Worm (Caenorhabditis elegans) whole organism, L4 larva: ENCODE measurements around the gene F53A9.1.

Experiments used
- D1046.2 ChIP-seq: fragments of 200-800 bp; sonication (Bioruptor generic); IDR thresholded peaks from 2 replicates; pipeline ENCODE4 v1.3.6; 2022; ENCODE audit warnings: missing genetic modification characterization, missing compliant biosample characterization
- F37D6.2 ChIP-seq: sonication (generic microtip); optimal IDR thresholded peaks from 2 replicates; lab custom pipeline; 2016; ENCODE audit warnings: mild to moderate bottlenecking, missing genetic modification characterization, missing compliant biosample characterization
- F49E8.2 ChIP-seq: sonication (generic microtip); optimal IDR thresholded peaks from 2 replicates; lab custom pipeline; 2016; ENCODE audit warnings: missing compliant biosample characterization, mild to moderate bottlenecking, missing genetic modification characterization, borderline replicate concordance
- T26A8.4 ChIP-seq: fragments of 200-800 bp; sonication (Bioruptor generic); IDR thresholded peaks from 2 replicates; pipeline ENCODE4 v1.3.6; 2022; ENCODE audit warnings: missing genetic modification characterization, missing compliant biosample characterization
- Y48G9A.11 ChIP-seq: fragments of 200-800 bp; sonication (Bioruptor generic); IDR thresholded peaks from 2 replicates; pipeline ENCODE4 v1.3.6; 2022; ENCODE audit warnings: missing genetic modification reagents, missing genetic modification characterization, missing compliant biosample characterization
- ZK546.5 ChIP-seq, 2 experiments: sonication (generic microtip); optimal IDR thresholded peaks; 2 replicates each; lab custom pipeline; 2017; ENCODE audit warnings: missing biosample characterization in 2 of 2, missing genetic modification characterization in 2 of 2
- arid-1 ChIP-seq: fragments of 200-800 bp; sonication (Bioruptor generic); conservative IDR thresholded peaks from 2 replicates; pipeline ENCODE4 v1.3.6; 2022; ENCODE audit warnings: missing genetic modification reagents, missing genetic modification characterization, missing compliant biosample characterization
- ceh-20 ChIP-seq: fragments of 200-800 bp; sonication (Bioruptor generic); IDR thresholded peaks from 2 replicates; pipeline ENCODE4 v1.3.6; 2022; ENCODE audit warnings: missing genetic modification reagents, missing genetic modification characterization, missing compliant biosample characterization
- ceh-82 ChIP-seq: sonication (generic microtip); optimal IDR thresholded peaks from 2 replicates; lab custom pipeline; 2017; ENCODE audit warnings: missing biosample characterization, missing genetic modification characterization
- cey-2 ChIP-seq: sonication (generic microtip); optimal IDR thresholded peaks from 3 replicates; lab custom pipeline; 2017; ENCODE audit warnings: missing genetic modification characterization, mild to moderate bottlenecking, missing compliant biosample characterization, antibody characterized with exemption, borderline replicate concordance; ENCODE audit not compliant: insufficient read depth
- daf-12 ChIP-seq: fragments of 150-350 bp; optimal IDR thresholded peaks from 2 replicates; lab custom pipeline; 2014; ENCODE audit warnings: missing biosample characterization, missing genetic modification reagents, missing genetic modification characterization
- daf-16 ChIP-seq, 3 experiments: sonication (generic microtip); optimal IDR thresholded peaks; 2 replicates each; lab custom pipeline; 2016 to 2017; ENCODE audit warnings: missing genetic modification characterization in 3 of 3, missing genetic modification reagents in 3 of 3, mild to moderate bottlenecking in 2 of 3, missing compliant biosample characterization in 2 of 3, missing biosample characterization in 1 of 3, moderate library complexity in 1 of 3
- daf-19 ChIP-seq: fragments of 200-800 bp; sonication (Bioruptor generic); conservative IDR thresholded peaks from 2 replicates; pipeline ENCODE4 v1.3.6; 2022; ENCODE audit warnings: missing genetic modification characterization, missing compliant biosample characterization
- dmd-6 ChIP-seq: fragments of 200-800 bp; sonication (Bioruptor generic); IDR thresholded peaks from 2 replicates; pipeline ENCODE4 v1.3.6; 2022; ENCODE audit warnings: missing genetic modification reagents, missing genetic modification characterization, missing compliant biosample characterization
- dpl-1 ChIP-seq: fragments of 150-350 bp; optimal IDR thresholded peaks from 2 replicates; lab custom pipeline; 2014; ENCODE audit warnings: missing biosample characterization, missing genetic modification reagents, missing genetic modification characterization
- dve-1 ChIP-seq: sonication (generic microtip); optimal IDR thresholded peaks from 2 replicates; lab custom pipeline; 2017; ENCODE audit warnings: antibody characterized with exemption, mild to moderate bottlenecking, missing genetic modification characterization, missing compliant biosample characterization; ENCODE audit not compliant: insufficient read depth
- hlh-11 ChIP-seq: fragments of 200-800 bp; sonication (Bioruptor generic); optimal IDR thresholded peaks from 2 replicates; lab custom pipeline; 2018; ENCODE audit warnings: mild to moderate bottlenecking, missing genetic modification characterization, missing compliant biosample characterization
- hlh-30 ChIP-seq: sonication (generic microtip); optimal IDR thresholded peaks from 2 replicates; lab custom pipeline; 2017; ENCODE audit warnings: antibody characterized with exemption, mild to moderate bottlenecking, missing genetic modification characterization, missing compliant biosample characterization; ENCODE audit not compliant: insufficient read depth
- hmg-1.1 ChIP-seq: fragments of 200-800 bp; sonication (Bioruptor generic); IDR thresholded peaks from 2 replicates; pipeline ENCODE4 v1.3.6; 2022; ENCODE audit warnings: missing genetic modification reagents, missing genetic modification characterization, missing compliant biosample characterization
- lin-15B ChIP-seq: fragments of 150-350 bp; sonication (generic microtip); optimal IDR thresholded peaks from 3 replicates; lab custom pipeline; 2014; ENCODE audit warnings: missing biosample characterization, missing genetic modification characterization
- lin-29 ChIP-seq: fragments of 200-800 bp; sonication (Bioruptor generic); IDR thresholded peaks from 2 replicates; pipeline ENCODE4 v1.3.6; 2022; ENCODE audit warnings: missing genetic modification reagents, missing genetic modification characterization, missing compliant biosample characterization
- lin-39 ChIP-seq: fragments of 150-350 bp; optimal IDR thresholded peaks from 2 replicates; lab custom pipeline; 2014; ENCODE audit warnings: missing biosample characterization, missing genetic modification reagents, missing genetic modification characterization
- lsy-2 ChIP-seq, 2 experiments: fragments of 150-350 bp in 1 of 2; sonication (generic microtip) in 1 of 2; optimal IDR thresholded peaks; 2 replicates each; lab custom pipeline; 2014 to 2017; ENCODE audit warnings: missing biosample characterization in 2 of 2, missing genetic modification characterization in 2 of 2
- mdl-1 ChIP-seq, 2 experiments: fragments of 150-350 bp in 1 of 2; sonication (generic microtip) in 1 of 2; optimal IDR thresholded peaks; 2 replicates each; lab custom pipeline; 2014 to 2017; ENCODE audit warnings: missing biosample characterization in 2 of 2, missing genetic modification characterization in 2 of 2
- mep-1 ChIP-seq: fragments of 150-350 bp; sonication (generic microtip); optimal IDR thresholded peaks from 3 replicates; lab custom pipeline; 2014; ENCODE audit warnings: missing biosample characterization, missing genetic modification characterization
- mes-2 ChIP-seq: sonication (generic microtip); optimal IDR thresholded peaks from 2 replicates; lab custom pipeline; 2016; ENCODE audit warnings: missing genotype, mild to moderate bottlenecking, missing genetic modification characterization, missing compliant biosample characterization; ENCODE audit not compliant: poor library complexity, severe bottlenecking
- nhr-28 ChIP-seq: fragments of 150-350 bp; optimal IDR thresholded peaks from 2 replicates; lab custom pipeline; 2014; ENCODE audit warnings: missing biosample characterization, missing genetic modification characterization
- nhr-42 ChIP-seq: fragments of 200-800 bp; sonication (Bioruptor generic); IDR thresholded peaks from 2 replicates; pipeline ENCODE4 v1.3.6; 2022; ENCODE audit warnings: missing genetic modification characterization, missing compliant biosample characterization
- nhr-77 ChIP-seq: fragments of 150-350 bp; optimal IDR thresholded peaks from 2 replicates; lab custom pipeline; 2014; ENCODE audit warnings: missing biosample characterization, missing genetic modification characterization
- php-3 ChIP-seq: fragments of 200-800 bp; sonication (Bioruptor generic); IDR thresholded peaks from 2 replicates; pipeline ENCODE4 v1.3.6; 2022; ENCODE audit warnings: missing genetic modification reagents, missing genetic modification characterization, missing compliant biosample characterization
- pqm-1 ChIP-seq: sonication (generic microtip); optimal IDR thresholded peaks from 2 replicates; lab custom pipeline; 2017; ENCODE audit warnings: missing biosample characterization, missing genetic modification characterization
- sdz-12 ChIP-seq: fragments of 200-800 bp; sonication (Bioruptor generic); optimal IDR thresholded peaks from 2 replicates; lab custom pipeline; 2018; ENCODE audit warnings: mild to moderate bottlenecking, missing genetic modification characterization, missing compliant biosample characterization
- set-16 ChIP-seq: fragments of 200-800 bp; sonication (Bioruptor generic); IDR thresholded peaks from 2 replicates; pipeline ENCODE4 v1.3.6; 2022; ENCODE audit warnings: missing genetic modification reagents, missing genetic modification characterization, missing compliant biosample characterization
- unc-39 ChIP-seq: sonication (generic microtip); optimal IDR thresholded peaks from 2 replicates; lab custom pipeline; 2017; ENCODE audit warnings: missing biosample characterization, missing genetic modification characterization
- unc-62 ChIP-seq, 3 experiments: fragments of 150-350 bp in 1 of 3; sonication (generic microtip); optimal IDR thresholded peaks in 2 of 3; peaks in 1 of 3; 1 replicate in 1 of 3; 2 replicates in 2 of 3; lab custom pipeline; 2014 to 2017; ENCODE audit warnings: missing biosample characterization in 3 of 3, missing genetic modification characterization in 3 of 3, missing genetic modification reagents in 3 of 3, missing genotype in 1 of 3
- vab-7 ChIP-seq: fragments of 200-800 bp; sonication (Bioruptor generic); IDR thresholded peaks from 2 replicates; pipeline ENCODE4 v1.3.6; 2022; ENCODE audit warnings: missing genetic modification reagents, missing genetic modification characterization, missing compliant biosample characterization
- zfp-2 ChIP-seq: sonication (generic microtip); optimal IDR thresholded peaks from 2 replicates; lab custom pipeline; 2016; ENCODE audit warnings: mild to moderate bottlenecking, missing genetic modification characterization, missing compliant biosample characterization

The F53A9.1 gene

DNA sequence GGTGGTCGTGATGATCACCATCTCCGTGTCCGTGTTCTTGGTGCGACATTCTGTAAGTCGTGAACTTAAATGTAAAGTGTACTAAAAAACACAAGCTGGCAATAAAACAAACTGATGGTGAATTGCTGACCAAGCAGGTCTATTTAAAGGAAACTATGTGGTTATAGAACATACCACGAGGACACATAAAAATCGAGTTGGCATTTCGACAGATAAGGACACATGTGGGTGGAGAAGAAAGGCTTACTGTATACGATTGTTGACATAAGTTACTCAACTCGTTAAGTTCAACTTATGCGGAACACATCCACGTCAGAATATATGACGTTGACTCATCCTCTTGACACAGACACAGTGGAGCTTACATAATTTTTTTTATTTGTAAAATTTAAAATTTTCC, 7.5 kb downstream of the F53A9.1 start, which contains the start of gene F53A9.8 (continued):
- TF ChIP-seq vab-7 (GFP tag; lab: Robert Waterston, UW) (no peak), T26A8.4 (no peak), ceh-82 (tag; lab: Kevin White, UChicago) (no peak), F49E8.2 (tag; lab: Kevin White, UChicago) (no peak), daf-16 (GFP tag; optimal IDR thresholded peaks at IDR 0.05; lab: Kevin White, UChicago) (no peak), daf-16 (tag; optimal IDR thresholded peaks at IDR 0.05; lab: Kevin White, UChicago) (peak; percentile 75), unc-39 (no peak), lsy-2 (tag; optimal IDR thresholded peaks at IDR 0.05; lab: Kevin White, UChicago) (peak in 1 of 2 experiments; percentile 15), nhr-77 (tag; lab: Kevin White, UChicago) (no peak), daf-19 (GFP tag; lab: Robert Waterston, UW) (no peak), pqm-1 (tag; lab: Kevin White, UChicago) (peak; percentile 42), nhr-42 (no peak), unc-62 (GFP tag; optimal IDR thresholded peaks at IDR 0.05 in 1 of 2; lab: Kevin White, UChicago) (peak; percentile 29 to 31), unc-62 (tag; optimal IDR thresholded peaks at IDR 0.05; lab: Kevin White, UChicago) (no peak), lin-29 (GFP tag; lab: Robert Waterston, UW) (no peak), arid-1 (GFP tag; lab: Robert Waterston, UW) (no peak), lin-15B (tag; lab: Kevin White, UChicago) (no peak), Y48G9A.11 (GFP tag; lab: Robert Waterston, UW) (no peak), mes-2 (tag; lab: Kevin White, UChicago) (no peak), dve-1 (tag; lab: Kevin White, UChicago) (peak; percentile 83), lin-39 (tag; lab: Kevin White, UChicago) (no peak), sdz-12 (GFP tag; lab: Kevin White, UChicago) (no peak), set-16 (GFP tag; lab: Robert Waterston, UW) (no peak), zfp-2 (no peak), ZK546.5 (tag; optimal IDR thresholded peaks at IDR 0.05; lab: Kevin White, UChicago) (no peak), ceh-20 (GFP tag; lab: Robert Waterston, UW) (no peak), hlh-30 (tag; lab: Kevin White, UChicago) (no peak), dpl-1 (GFP tag; lab: Kevin White, UChicago) (no peak), D1046.2 (GFP tag; lab: Robert Waterston, UW) (no peak), php-3 (GFP tag; lab: Robert Waterston, UW) (peak; percentile 88), daf-12 (tag; lab: Kevin White, UChicago) (no peak), nhr-28 (tag; lab: Kevin White, UChicago) (peak; percentile 58), mdl-1 (tag; optimal IDR thresholded peaks at IDR 0.05; lab: Kevin White, UChicago) (peak in 1 of 2 experiments; percentile 43)

DNA sequence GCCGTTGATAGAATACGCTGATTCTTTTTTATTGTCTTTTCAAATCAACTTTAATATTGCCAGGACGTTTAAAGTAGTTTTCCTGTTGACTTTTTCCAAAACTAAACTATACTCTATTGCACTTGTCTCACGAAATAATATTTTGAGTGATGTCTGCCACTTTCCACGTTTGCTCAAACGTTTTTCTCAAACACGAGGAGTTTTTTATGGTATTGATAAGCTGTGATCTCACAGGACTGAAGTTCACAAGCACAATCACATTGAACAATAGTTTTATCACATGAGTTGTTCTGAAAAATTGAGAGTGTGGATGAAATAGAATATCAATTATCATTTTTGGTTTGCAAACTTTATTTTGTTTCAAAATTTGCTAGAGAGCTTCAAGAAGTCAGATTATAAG, 8.5 kb downstream of the F53A9.1 start:
- TF ChIP-seq mep-1 (tag; lab: Kevin White, UChicago) (peak; percentile 25), F37D6.2 (tag; lab: Kevin White, UChicago) (no peak), mdl-1 (tag; optimal IDR thresholded peaks at IDR 0.05; lab: Kevin White, UChicago) (peak in 1 of 2 experiments; percentile 9), nhr-28 (tag; lab: Kevin White, UChicago) (peak; percentile 59), pqm-1 (tag; lab: Kevin White, UChicago) (peak; percentile 9), vab-7 (GFP tag; lab: Robert Waterston, UW) (no peak), hmg-1.1 (GFP tag; lab: Robert Waterston, UW) (no peak), dmd-6 (GFP tag; lab: Robert Waterston, UW) (peak; percentile 83), hlh-11 (tag; lab: Kevin White, UChicago) (peak; percentile 50), cey-2 (tag; lab: Kevin White, UChicago) (no peak), daf-16 (GFP tag; optimal IDR thresholded peaks at IDR 0.05; lab: Kevin White, UChicago) (no peak), daf-16 (tag; optimal IDR thresholded peaks at IDR 0.05; lab: Kevin White, UChicago) (peak; percentile 88), dve-1 (tag; lab: Kevin White, UChicago) (peak; percentile 93), php-3 (GFP tag; lab: Robert Waterston, UW) (peak; percentile 81), hlh-30 (tag; lab: Kevin White, UChicago) (peak; percentile 45), unc-62 (GFP tag; optimal IDR thresholded peaks at IDR 0.05 in 1 of 2; lab: Kevin White, UChicago) (peak in 1 of 2 experiments; percentile 35), unc-62 (tag; optimal IDR thresholded peaks at IDR 0.05; lab: Kevin White, UChicago) (no peak)
